Fruit fly (Drosophila melanogaster): ENCODE results near the gene CG10969.

CG10969 gene

dm6 chr3L:12772740-12773686 is 7.9 kb downstream of the CG10969 start, which contains the start of gene Hip1 (continued):
- no peak for TF ChIP-seq pho (GFP tag; optimal IDR thresholded peaks at IDR 0.05)
- peak; percentile 92 for TF ChIP-seq Dref (GFP tag; IDR thresholded peaks at IDR 0.05)
- no peak for TF ChIP-seq cad (GFP tag; optimal IDR thresholded peaks at IDR 0.05)
- TF ChIP-seq schlank (tag; optimal IDR thresholded peaks at IDR 0.05), result no peak
- TF ChIP-seq Xbp1 (GFP tag; optimal IDR thresholded peaks at IDR 0.05), result no peak
- no peak for TF ChIP-seq CG2875 (GFP tag; optimal IDR thresholded peaks at IDR 0.05)
- TF ChIP-seq CG1832 (GFP tag; optimal IDR thresholded peaks at IDR 0.05), result no peak
- no peak for TF ChIP-seq H2.0 (GFP tag; IDR thresholded peaks at IDR 0.05)
- TF ChIP-seq CG17802 (tag; optimal IDR thresholded peaks at IDR 0.05), result no peak
- TF ChIP-seq nau (GFP tag; optimal IDR thresholded peaks at IDR 0.05), result no peak
- TF ChIP-seq ttk (GFP tag; IDR thresholded peaks at IDR 0.05), result no peak
- TF ChIP-seq B-H2 (GFP tag; optimal IDR thresholded peaks at IDR 0.05), result no peak
- no peak for TF ChIP-seq Spps (tag; optimal IDR thresholded peaks at IDR 0.05)
- TF ChIP-seq CG17612 (GFP tag; IDR thresholded peaks at IDR 0.05), result no peak
- no peak for TF ChIP-seq Dip3 (GFP tag; optimal IDR thresholded peaks at IDR 0.05)
- peak; percentile 0 for TF ChIP-seq YL-1 (GFP tag; optimal IDR thresholded peaks at IDR 0.05)
- TF ChIP-seq CG5953 (GFP tag; IDR thresholded peaks at IDR 0.05), result no peak
- no peak for TF ChIP-seq CG9215 (GFP tag; IDR thresholded peaks at IDR 0.05)
- peak; percentile 53; the same call in 1 of the 2 replicates for TF ChIP-seq Awh (GFP tag; IDR thresholded peaks at IDR 0.05)
- peak; percentile 91; the same call in 3 of the 4 replicates for TF ChIP-seq chinmo (GFP tag; IDR thresholded peaks at IDR 0.05; ENCODE audit: partially characterized antibody)
- TF ChIP-seq CG11695 (GFP tag; IDR thresholded peaks at IDR 0.05), result no peak
- no peak for TF ChIP-seq cato (GFP tag; optimal IDR thresholded peaks at IDR 0.05; ENCODE audit: borderline replicate concordance)
- TF ChIP-seq CG3407 (GFP tag; optimal IDR thresholded peaks at IDR 0.05), result no peak
- TF ChIP-seq slbo (GFP tag; IDR thresholded peaks at IDR 0.05), result no peak
- TF ChIP-seq CG16813 (GFP tag; IDR thresholded peaks at IDR 0.05; ENCODE audit: partially characterized antibody), result peak; percentile 80
- no peak for TF ChIP-seq ERR (GFP tag; optimal IDR thresholded peaks at IDR 0.05)
- TF ChIP-seq gsb-n (tag; optimal IDR thresholded peaks at IDR 0.05), result no peak
- no peak for TF ChIP-seq ewg (GFP tag; optimal IDR thresholded peaks at IDR 0.05)
- peak; percentile 50 for TF ChIP-seq MESR4 (GFP tag; optimal IDR thresholded peaks at IDR 0.05)
- no peak for TF ChIP-seq odd (GFP tag; optimal IDR thresholded peaks at IDR 0.05)
- peak; percentile 81 for TF ChIP-seq mld (GFP tag; IDR thresholded peaks at IDR 0.05; ENCODE audit: partially characterized antibody)
- no peak for TF ChIP-seq Usf (GFP tag; optimal IDR thresholded peaks at IDR 0.05)
- no peak for TF ChIP-seq CG6683 (GFP tag; optimal IDR thresholded peaks at IDR 0.05)
- TF ChIP-seq dysf (GFP tag; IDR thresholded peaks at IDR 0.05), result no peak
- peak; percentile 89 for TF ChIP-seq CG6791 (GFP tag; IDR thresholded peaks at IDR 0.05; ENCODE audit: partially characterized antibody)
- TF ChIP-seq HHEX (GFP tag; optimal IDR thresholded peaks at IDR 0.05), result no peak
- TF ChIP-seq CG15269 (tag; optimal IDR thresholded peaks at IDR 0.05), result no peak
- TF ChIP-seq hkb (optimal IDR thresholded peaks at IDR 0.05), result no peak
- TF ChIP-seq hkb (GFP tag; IDR thresholded peaks at IDR 0.05), result peak; percentile 46; the same call in 1 of the 2 replicates
- no peak for TF ChIP-seq CG4707 (GFP tag; optimal IDR thresholded peaks at IDR 0.05)
- peak; percentile 95 for TF ChIP-seq Deaf1 (tag; optimal IDR thresholded peaks at IDR 0.05)
- no peak for TF ChIP-seq danr (GFP tag; IDR thresholded peaks at IDR 0.05)
- TF ChIP-seq Oli (tag; optimal IDR thresholded peaks at IDR 0.05), result no peak
- no peak for TF ChIP-seq CG12659 (GFP tag; optimal IDR thresholded peaks at IDR 0.05)
- TF ChIP-seq CG30020 (tag; optimal IDR thresholded peaks at IDR 0.05), result peak; percentile 34
- no peak for TF ChIP-seq gcm2 (GFP tag; optimal IDR thresholded peaks at IDR 0.05)
- peak in 1 of 2 experiments; percentile 67 for TF ChIP-seq eve (GFP tag; optimal IDR thresholded peaks at IDR 0.05)
- peak; percentile 43 for TF ChIP-seq CG12299 (tag; optimal IDR thresholded peaks at IDR 0.05)
- peak; percentile 14 for TF ChIP-seq Side (GFP tag; optimal IDR thresholded peaks at IDR 0.05)
